Worm (Caenorhabditis elegans) whole organism, L4 larva: ENCODE measurements around the gene ptp-1.

Source experiments
- ceh-82 ChIP-seq: sonication (generic microtip); optimal IDR thresholded peaks from 2 replicates; lab custom pipeline; 2017; ENCODE audit warnings: missing biosample characterization, missing genetic modification characterization
- snpc-4 ChIP-seq: fragments of 150-350 bp; optimal IDR thresholded peaks from 2 replicates; lab custom pipeline; 2014; ENCODE audit warnings: missing biosample characterization, missing genetic modification characterization
- spr-1 ChIP-seq: sonication (generic microtip); optimal IDR thresholded peaks from 2 replicates; lab custom pipeline; 2016; ENCODE audit warnings: mild to moderate bottlenecking, missing genetic modification characterization, missing compliant biosample characterization
- unc-39 ChIP-seq: sonication (generic microtip); optimal IDR thresholded peaks from 2 replicates; lab custom pipeline; 2017; ENCODE audit warnings: missing biosample characterization, missing genetic modification characterization
- zag-1 ChIP-seq: fragments of 150-350 bp; optimal IDR thresholded peaks from 2 replicates; lab custom pipeline; 2014; ENCODE audit warnings: missing biosample characterization, missing genetic modification characterization
- ztf-11 ChIP-seq: fragments of 150-350 bp; optimal IDR thresholded peaks from 2 replicates; lab custom pipeline; 2014; ENCODE audit warnings: missing biosample characterization, missing genetic modification characterization

DNA sequence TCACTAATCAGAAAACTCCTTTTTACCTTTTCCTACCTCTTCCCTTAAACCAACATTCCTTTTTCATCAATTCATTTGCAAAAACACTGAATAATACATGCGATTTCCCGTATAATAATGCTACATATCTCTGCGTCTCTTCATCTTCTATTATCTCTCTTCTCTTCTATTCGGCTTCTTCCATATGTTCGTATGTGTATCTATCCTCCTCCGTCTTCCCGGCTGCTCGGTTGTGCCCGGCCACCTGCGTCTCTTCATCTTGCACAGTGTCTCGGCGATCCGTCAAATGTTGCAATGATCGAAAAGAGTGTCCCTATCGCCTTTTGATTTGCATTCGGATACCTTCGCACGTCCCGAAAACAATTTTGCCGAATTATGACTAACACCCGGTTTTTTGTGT lies 7.2 kb upstream of the ptp-1 start:
- TF ChIP-seq ceh-82 = no peak
- TF ChIP-seq ztf-11 = no peak
- no peak for TF ChIP-seq spr-1 (tag; lab: Kevin White, UChicago)
- no peak for TF ChIP-seq zag-1 (tag; lab: Kevin White, UChicago)
- TF ChIP-seq snpc-4 (tag; lab: Kevin White, UChicago) = no peak
- TF ChIP-seq unc-39 (tag; lab: Kevin White, UChicago) = no peak
